Fruit fly (Drosophila melanogaster) S2 (cell line): ENCODE data around the gene dUTPase.

Experiments used
- CG8478 ChIP-seq: fragments of >200 bp; optimal IDR thresholded peaks from 2 replicates; lab custom pipeline; 2018
- CTCF ChIP-seq, 2 experiments: fragments of >200 bp; optimal IDR thresholded peaks; 2 replicates each; lab custom pipeline; 2018

DNA sequence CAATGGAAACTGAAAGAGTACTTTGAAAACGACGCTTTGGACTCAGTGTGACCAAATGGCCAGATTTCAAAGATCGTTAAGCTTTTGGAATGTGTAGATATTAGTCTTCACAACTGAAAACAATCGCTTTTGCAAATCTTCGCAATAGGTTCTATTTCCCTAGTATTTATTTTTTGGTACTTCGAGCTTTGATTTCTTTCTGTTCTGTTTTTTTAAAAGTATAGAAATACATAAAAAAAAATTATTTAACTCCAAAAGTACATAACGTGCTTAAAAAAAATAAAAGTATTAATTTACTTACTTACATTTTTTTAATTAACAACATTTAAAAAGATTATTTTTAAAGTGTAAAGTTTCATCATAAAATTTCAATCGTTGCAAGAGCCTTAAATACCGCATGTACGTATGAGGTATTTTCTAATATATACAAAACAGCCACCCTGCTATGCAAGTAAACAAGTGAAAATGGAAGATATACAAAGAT, 23.7 kb upstream of the dUTPase start, which contains the start of the genes piwi and CG12253:
- no peak for TF ChIP-seq CG8478 (lab: Kevin White, UChicago)
- no peak for TF ChIP-seq CTCF (optimal IDR thresholded peaks at IDR 0.05; lab: Kevin White, UChicago)
